Worm (Caenorhabditis elegans) whole organism, mixed stage, embryonic: Measurements from ENCODE around the gene sre-2.

Experiments
- M03D4.4 ChIP-seq: sonication (generic microtip); optimal IDR thresholded peaks from 2 replicates; lab custom pipeline; 2017; ENCODE audit warnings: mild to moderate bottlenecking, missing genetic modification characterization, missing compliant biosample characterization
- bed-3 ChIP-seq: fragments of 200-800 bp; sonication (Bioruptor generic); optimal IDR thresholded peaks from 3 replicates; lab custom pipeline; 2018; ENCODE audit warnings: mild to moderate bottlenecking, missing genetic modification characterization, moderate library complexity, missing compliant biosample characterization
- blmp-1 ChIP-seq: fragments of 150-350 bp; optimal IDR thresholded peaks from 2 replicates; lab custom pipeline; 2014; ENCODE audit warnings: missing biosample characterization, missing genetic modification characterization
- ceh-39 ChIP-seq: fragments of 150-350 bp; optimal IDR thresholded peaks from 2 replicates; lab custom pipeline; 2014; ENCODE audit warnings: missing biosample characterization, missing genetic modification characterization
- ceh-43 ChIP-seq: fragments of 200-800 bp; sonication (Bioruptor generic); optimal IDR thresholded peaks from 2 replicates; lab custom pipeline; 2018; ENCODE audit warnings: mild to moderate bottlenecking, missing genetic modification characterization, moderate library complexity, missing compliant biosample characterization
- ceh-83 ChIP-seq: fragments of 200-800 bp; sonication (Bioruptor generic); optimal IDR thresholded peaks from 2 replicates; lab custom pipeline; 2018; ENCODE audit warnings: mild to moderate bottlenecking, missing genetic modification characterization, missing compliant biosample characterization
- ces-1 ChIP-seq: fragments of 150-350 bp; optimal IDR thresholded peaks from 2 replicates; lab custom pipeline; 2014; ENCODE audit warnings: missing biosample characterization, missing genetic modification reagents, missing genetic modification characterization
- cnd-1 ChIP-seq: fragments of 200-800 bp; sonication (Bioruptor generic); optimal IDR thresholded peaks from 2 replicates; lab custom pipeline; 2018; ENCODE audit warnings: mild to moderate bottlenecking, missing genetic modification characterization, missing compliant biosample characterization
- drap-1 ChIP-seq: fragments of 200-800 bp; sonication (Bioruptor generic); optimal IDR thresholded peaks from 3 replicates; lab custom pipeline; 2018; ENCODE audit warnings: mild to moderate bottlenecking, missing genetic modification characterization, missing compliant biosample characterization
- elt-1 ChIP-seq: sonication (generic microtip); optimal IDR thresholded peaks from 2 replicates; lab custom pipeline; 2017; ENCODE audit warnings: missing genetic modification characterization, mild to moderate bottlenecking, missing compliant biosample characterization, antibody characterized with exemption, moderate library complexity, borderline replicate concordance; ENCODE audit not compliant: insufficient read depth
- elt-3 ChIP-seq: fragments of 150-350 bp; optimal IDR thresholded peaks from 2 replicates; lab custom pipeline; 2014; ENCODE audit warnings: missing biosample characterization, missing genetic modification characterization
- flh-1 ChIP-seq: fragments of 200-800 bp; sonication (Bioruptor generic); optimal IDR thresholded peaks from 2 replicates; lab custom pipeline; 2018; ENCODE audit warnings: mild to moderate bottlenecking, missing genetic modification characterization, moderate library complexity, missing compliant biosample characterization
- ham-2 ChIP-seq: fragments of 200-800 bp; sonication (Bioruptor generic); optimal IDR thresholded peaks from 2 replicates; lab custom pipeline; 2018; ENCODE audit warnings: mild to moderate bottlenecking, missing genetic modification characterization, missing compliant biosample characterization
- hlh-1 ChIP-seq: fragments of 150-350 bp; optimal IDR thresholded peaks from 2 replicates; lab custom pipeline; 2014; ENCODE audit warnings: missing biosample characterization, missing genetic modification reagents, missing genetic modification characterization
- lin-13 ChIP-seq: fragments of 150-350 bp; optimal IDR thresholded peaks from 2 replicates; lab custom pipeline; 2014; ENCODE audit warnings: missing biosample characterization, missing genetic modification characterization
- lin-32 ChIP-seq: fragments of 200-800 bp; sonication (Bioruptor generic); optimal IDR thresholded peaks from 2 replicates; lab custom pipeline; 2018; ENCODE audit warnings: mild to moderate bottlenecking, missing genetic modification characterization, missing compliant biosample characterization
- lsy-2 ChIP-seq: fragments of 150-350 bp; optimal IDR thresholded peaks from 2 replicates; lab custom pipeline; 2014; ENCODE audit warnings: missing biosample characterization, missing genetic modification characterization
- mab-5 ChIP-seq: fragments of 150-350 bp; optimal IDR thresholded peaks from 2 replicates; lab custom pipeline; 2014; ENCODE audit warnings: missing biosample characterization, missing genetic modification characterization
- mep-1 ChIP-seq: fragments of 150-350 bp; optimal IDR thresholded peaks from 2 replicates; lab custom pipeline; 2017; ENCODE audit warnings: missing biosample characterization, missing genetic modification reagents, missing genetic modification characterization, inconsistent platforms
- mls-2 ChIP-seq: sonication (generic microtip); optimal IDR thresholded peaks from 2 replicates; lab custom pipeline; 2016; ENCODE audit warnings: mild to moderate bottlenecking, missing genetic modification characterization, moderate library complexity, missing compliant biosample characterization
- nhr-12 ChIP-seq: fragments of 150-350 bp; optimal IDR thresholded peaks from 2 replicates; lab custom pipeline; 2014; ENCODE audit warnings: missing biosample characterization, missing genetic modification characterization
- nhr-2 ChIP-seq: fragments of 150-350 bp; optimal IDR thresholded peaks from 2 replicates; lab custom pipeline; 2014; ENCODE audit warnings: missing biosample characterization, missing genetic modification characterization
- nhr-237 ChIP-seq: fragments of 150-350 bp; optimal IDR thresholded peaks from 2 replicates; lab custom pipeline; 2014; ENCODE audit warnings: missing biosample characterization, missing genetic modification characterization
- nhr-28 ChIP-seq: fragments of 150-350 bp; optimal IDR thresholded peaks from 2 replicates; lab custom pipeline; 2014; ENCODE audit warnings: missing biosample characterization, missing genetic modification characterization
- nhr-76 ChIP-seq: sonication (generic microtip); optimal IDR thresholded peaks from 2 replicates; lab custom pipeline; 2017; ENCODE audit warnings: missing biosample characterization, missing genetic modification characterization
- pha-4 ChIP-seq: fragments of 150-350 bp; optimal IDR thresholded peaks from 2 replicates; lab custom pipeline; 2018; ENCODE audit warnings: missing biosample characterization, missing genetic modification reagents, missing genetic modification characterization
- sem-2 ChIP-seq: fragments of 200-800 bp; sonication (Bioruptor generic); optimal IDR thresholded peaks from 2 replicates; lab custom pipeline; 2018; ENCODE audit warnings: mild to moderate bottlenecking, missing genetic modification characterization, missing compliant biosample characterization
- snpc-4 ChIP-seq: fragments of 150-350 bp; optimal IDR thresholded peaks from 2 replicates; lab custom pipeline; 2014; ENCODE audit warnings: missing biosample characterization, missing genetic modification characterization
- sptf-1 ChIP-seq: sonication (generic microtip); optimal IDR thresholded peaks from 2 replicates; lab custom pipeline; 2017; ENCODE audit warnings: mild to moderate bottlenecking, missing genetic modification characterization, moderate library complexity, missing compliant biosample characterization
- tbx-8 ChIP-seq: fragments of 200-800 bp; sonication (Bioruptor generic); optimal IDR thresholded peaks from 2 replicates; lab custom pipeline; 2018; ENCODE audit warnings: mild to moderate bottlenecking, missing genetic modification characterization, moderate library complexity, missing compliant biosample characterization
- unc-120 ChIP-seq: sonication (generic microtip); optimal IDR thresholded peaks from 2 replicates; lab custom pipeline; 2017; ENCODE audit warnings: missing genetic modification characterization, missing compliant biosample characterization; ENCODE audit not compliant: poor library complexity, severe bottlenecking
- unc-39 ChIP-seq: fragments of 150-350 bp; optimal IDR thresholded peaks from 2 replicates; lab custom pipeline; 2014; ENCODE audit warnings: missing biosample characterization, missing genetic modification characterization
- unc-62 ChIP-seq: fragments of 150-350 bp; optimal IDR thresholded peaks from 2 replicates; lab custom pipeline; 2014; ENCODE audit warnings: missing biosample characterization, missing genetic modification reagents, missing genetic modification characterization
- zip-8 ChIP-seq: fragments of 150-350 bp; optimal IDR thresholded peaks from 2 replicates; lab custom pipeline; 2014; ENCODE audit warnings: missing biosample characterization, missing genetic modification characterization
- ztf-11 ChIP-seq: fragments of 150-350 bp; optimal IDR thresholded peaks from 2 replicates; lab custom pipeline; 2014; ENCODE audit warnings: missing biosample characterization, missing genetic modification characterization

The sre-2 gene

ce11 chrII:8117426-8117825 lies 15.5 kb upstream of the sre-2 start:
- peak; percentile 79 for TF ChIP-seq unc-120 (tag; lab: Kevin White, UChicago)
- no peak for TF ChIP-seq elt-1

ce11 chrII:8116159-8116558 lies 14.2 kb upstream of the sre-2 start, which contains the start of gene unc-105:
unc-105 (plus strand) TSS chrII:8116459.
- TF ChIP-seq unc-62 (peak; percentile 26), nhr-76 (tag; lab: Kevin White, UChicago) (no peak), blmp-1 (tag; lab: Kevin White, UChicago) (no peak), elt-3 (tag; lab: Kevin White, UChicago) (no peak)

ce11 chrII:8112063-8112462 lies 10.1 kb upstream of the sre-2 start, which contains the start of gene lron-4:
lron-4 (minus strand) TSS chrII:8112163.
- no peak for TF ChIP-seq cnd-1 (tag; lab: Kevin White, UChicago)
- no peak for TF ChIP-seq bed-3
- TF ChIP-seq elt-3 (tag; lab: Kevin White, UChicago): no peak
- no peak for TF ChIP-seq mep-1
- TF ChIP-seq mab-5: no peak

ce11 chrII:8106921-8107695 lies 5.2 kb upstream of the sre-2 start, which contains the start of the genes chst-1 and C41C4.9:
chst-1 (minus strand) TSS chrII:8106971.
C41C4.9 (plus strand) TSS chrII:8107645.
- peak; percentile 87 for TF ChIP-seq flh-1 (GFP tag; lab: Kevin White, UChicago)
- TF ChIP-seq lin-32 (GFP tag; lab: Kevin White, UChicago): peak; percentile 97
- no peak for TF ChIP-seq mab-5
- TF ChIP-seq lsy-2: peak; percentile 16
- no peak for TF ChIP-seq ces-1 (GFP tag; lab: Kevin White, UChicago)
- peak; percentile 88 for TF ChIP-seq sem-2 (GFP tag; lab: Kevin White, UChicago)
- peak; percentile 73 for TF ChIP-seq elt-3 (tag; lab: Kevin White, UChicago)
- no peak for TF ChIP-seq nhr-12 (tag; lab: Kevin White, UChicago)
- no peak for TF ChIP-seq blmp-1 (tag; lab: Kevin White, UChicago)
- peak; percentile 95 for TF ChIP-seq unc-120 (tag; lab: Kevin White, UChicago)
- TF ChIP-seq ceh-43 (GFP tag; lab: Kevin White, UChicago): peak; percentile 90
- TF ChIP-seq nhr-28 (tag; lab: Kevin White, UChicago): peak; percentile 35
- TF ChIP-seq ham-2 (GFP tag; lab: Kevin White, UChicago): peak; percentile 90
- peak; percentile 54 for TF ChIP-seq unc-39 (tag; lab: Kevin White, UChicago)
- TF ChIP-seq M03D4.4 (tag; lab: Kevin White, UChicago): peak; percentile 94
- peak; percentile 97 for TF ChIP-seq sptf-1 (tag; lab: Kevin White, UChicago)
- TF ChIP-seq snpc-4 (tag; lab: Kevin White, UChicago): no peak
- TF ChIP-seq zip-8 (tag; lab: Kevin White, UChicago): no peak
- TF ChIP-seq mep-1: peak; percentile 63
- peak; percentile 96 for TF ChIP-seq ceh-83
- TF ChIP-seq nhr-76 (tag; lab: Kevin White, UChicago): no peak
- peak; percentile 80 for TF ChIP-seq unc-62
- TF ChIP-seq mls-2 (tag; lab: Kevin White, UChicago): peak; percentile 97
- TF ChIP-seq ceh-39 (tag; lab: Kevin White, UChicago): no peak
- no peak for TF ChIP-seq nhr-237 (tag; lab: Kevin White, UChicago)
- TF ChIP-seq elt-1: no peak
- TF ChIP-seq bed-3: peak; percentile 91
- peak; percentile 97 for TF ChIP-seq cnd-1 (tag; lab: Kevin White, UChicago)
- TF ChIP-seq hlh-1 (tag; lab: Kevin White, UChicago): peak; percentile 66
- peak; percentile 90 for TF ChIP-seq tbx-8 (GFP tag; lab: Kevin White, UChicago)
- TF ChIP-seq pha-4: peak; percentile 80
- TF ChIP-seq drap-1: peak; percentile 97
- no peak for TF ChIP-seq nhr-2 (tag; lab: Kevin White, UChicago)
- TF ChIP-seq lin-13 (tag; lab: Kevin White, UChicago): peak; percentile 29
- peak; percentile 31 for TF ChIP-seq ztf-11 (tag; lab: Kevin White, UChicago)
